Worm (Caenorhabditis elegans) whole organism, L3 larva: ENCODE data around the gene D1053.4.

Source experiments
- R02D3.7 ChIP-seq: fragments of 150-350 bp; optimal IDR thresholded peaks from 2 replicates; lab custom pipeline; 2014; ENCODE audit warnings: missing biosample characterization, missing genetic modification characterization
- egl-27 ChIP-seq: sonication (generic microtip); optimal IDR thresholded peaks from 4 replicates; lab custom pipeline; 2017; ENCODE audit warnings: missing biosample characterization, missing genetic modification reagents, missing genetic modification characterization
- elt-1 ChIP-seq: fragments of 150-350 bp; optimal IDR thresholded peaks from 2 replicates; lab custom pipeline; 2014; ENCODE audit warnings: missing biosample characterization, missing genetic modification characterization
- elt-3 ChIP-seq, 3 experiments: fragments of 150-350 bp in 1 of 3; sonication (generic microtip) in 2 of 3; optimal IDR thresholded peaks; 2 replicates in 2 of 3; 4 replicates in 1 of 3; lab custom pipeline; 2014 to 2017; ENCODE audit warnings: missing biosample characterization in 3 of 3, missing genetic modification characterization in 3 of 3
- fkh-2 ChIP-seq: fragments of 150-350 bp; optimal IDR thresholded peaks from 2 replicates; lab custom pipeline; 2014; ENCODE audit warnings: missing biosample characterization, missing genetic modification reagents, missing genetic modification characterization
- fos-1 ChIP-seq: fragments of 150-350 bp; optimal IDR thresholded peaks from 2 replicates; lab custom pipeline; 2014; ENCODE audit warnings: missing biosample characterization, missing genetic modification characterization
- mdl-1 ChIP-seq: fragments of 150-350 bp; optimal IDR thresholded peaks from 2 replicates; lab custom pipeline; 2014; ENCODE audit warnings: missing biosample characterization, missing genetic modification characterization
- nhr-11 ChIP-seq: fragments of 150-350 bp; optimal IDR thresholded peaks from 2 replicates; lab custom pipeline; 2014; ENCODE audit warnings: missing biosample characterization, missing genetic modification characterization
- nhr-23 ChIP-seq: fragments of 150-350 bp; optimal IDR thresholded peaks from 2 replicates; lab custom pipeline; 2014; ENCODE audit warnings: missing biosample characterization, missing genetic modification reagents, missing genetic modification characterization
- nhr-28 ChIP-seq: fragments of 150-350 bp; optimal IDR thresholded peaks from 2 replicates; lab custom pipeline; 2014; ENCODE audit warnings: missing biosample characterization, missing genetic modification characterization
- pha-4 ChIP-seq: fragments of 150-350 bp; optimal IDR thresholded peaks from 2 replicates; lab custom pipeline; 2014; ENCODE audit warnings: missing biosample characterization, missing genetic modification reagents, missing genetic modification characterization
- pqm-1 ChIP-seq: fragments of 150-350 bp; optimal IDR thresholded peaks from 2 replicates; lab custom pipeline; 2017; ENCODE audit warnings: missing biosample characterization, missing genetic modification characterization, inconsistent platforms
- unc-39 ChIP-seq: sonication (generic microtip); optimal IDR thresholded peaks from 4 replicates; lab custom pipeline; 2017; ENCODE audit warnings: missing biosample characterization, missing genetic modification characterization
- ztf-4 ChIP-seq: fragments of 150-350 bp; optimal IDR thresholded peaks from 2 replicates; lab custom pipeline; 2014; ENCODE audit warnings: missing biosample characterization, missing genetic modification characterization

DNA sequence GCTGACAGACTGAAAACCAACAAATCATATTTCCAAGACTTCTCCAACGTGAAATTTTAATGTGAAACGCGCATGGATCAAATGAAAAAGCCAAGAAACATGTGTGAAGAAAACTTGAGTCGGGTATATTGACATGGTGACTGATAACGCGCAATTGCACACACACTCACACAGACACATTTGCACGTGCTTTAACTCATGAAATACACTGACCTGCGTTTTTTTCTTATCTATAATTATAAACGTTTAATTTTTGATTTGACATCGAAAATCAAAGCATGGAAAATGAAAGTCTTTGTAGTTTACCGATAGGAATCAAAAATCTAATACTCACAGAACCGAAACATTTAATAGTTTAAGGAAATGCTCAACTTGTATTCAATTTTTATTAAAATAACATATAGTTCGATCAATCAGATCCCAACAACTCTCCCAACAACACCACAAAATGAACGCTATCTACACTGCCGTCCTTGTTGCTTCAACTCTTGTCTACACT is 15.1 kb upstream of the D1053.4 start, which contains the start of gene nspa-9:
- TF ChIP-seq pha-4 (peak; percentile 83), nhr-11 (tag; lab: Kevin White, UChicago) (no peak), fos-1 (tag; lab: Kevin White, UChicago) (no peak), nhr-23 (no peak), mdl-1 (tag; lab: Kevin White, UChicago) (peak; percentile 50), ztf-4 (tag; lab: Kevin White, UChicago) (no peak), R02D3.7 (tag; lab: Kevin White, UChicago) (no peak), fkh-2 (tag; lab: Kevin White, UChicago) (no peak), pqm-1 (tag; lab: Kevin White, UChicago) (peak; percentile 94), egl-27 (no peak), elt-3 (tag; optimal IDR thresholded peaks at IDR 0.05; lab: Kevin White, UChicago) (no peak), nhr-28 (no peak), unc-39 (no peak), elt-1 (tag; lab: Kevin White, UChicago) (no peak)
